Fruit fly (Drosophila melanogaster): ENCODE results near the gene CG6059.

DNA sequence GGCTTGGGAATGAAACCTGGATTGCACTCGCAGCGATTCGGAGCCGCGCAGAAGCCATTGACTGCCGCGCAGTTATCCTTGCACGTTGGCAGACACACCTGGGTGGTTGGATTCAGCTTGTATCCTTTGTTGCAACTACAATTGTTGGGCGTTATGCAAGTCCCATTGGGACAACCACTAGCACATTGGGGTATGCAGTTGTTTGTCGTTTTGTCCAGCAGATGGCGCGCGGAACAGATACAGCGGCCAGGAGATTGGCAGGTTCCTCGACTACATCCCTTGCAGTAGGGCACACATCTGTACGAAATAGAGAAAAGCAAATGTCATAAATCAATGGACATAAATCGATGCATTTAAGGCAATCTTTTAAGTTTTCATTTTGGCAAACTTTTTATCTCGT lies 25.9 kb downstream of the CG6059 start:
- TF ChIP-seq CG8478 (optimal IDR thresholded peaks at IDR 0.05) (no peak), CTCF (optimal IDR thresholded peaks at IDR 0.05) (peak; percentile 79 to 86)

Measured in S2 (cell line).